Fruit fly (Drosophila melanogaster) whole organism, embryonic: Measurements from ENCODE around the gene CG32772.

Source experiments
- Abd-B ChIP-seq: fragments of 200-800 bp; sonication (Bioruptor generic); optimal IDR thresholded peaks from 2 replicates; lab custom pipeline; 2018; ENCODE audit warnings: missing biosample characterization, mild to moderate bottlenecking, missing genetic modification characterization, moderate library complexity
- Aef1 ChIP-seq: fragments of 200-800 bp; sonication (Bioruptor generic); IDR thresholded peaks from 3 replicates; pipeline ENCODE4 v1.3.6; 2022; ENCODE audit warnings: missing biosample characterization, missing genetic modification characterization
- CG10959 ChIP-seq: fragments of 200-800 bp; sonication (Bioruptor generic); IDR thresholded peaks from 2 replicates; pipeline ENCODE4 v1.3.6; 2022; ENCODE audit warnings: missing biosample characterization, missing genetic modification characterization
- CG10979 ChIP-seq: fragments of 200-800 bp; sonication (Bioruptor generic); optimal IDR thresholded peaks from 2 replicates; lab custom pipeline; 2018; ENCODE audit warnings: missing biosample characterization, mild to moderate bottlenecking, missing genetic modification characterization, moderate library complexity
- CG11695 ChIP-seq: fragments of 200-800 bp; sonication (Bioruptor generic); IDR thresholded peaks from 3 replicates; pipeline ENCODE4 v1.3.6; 2022; ENCODE audit warnings: missing biosample characterization, missing genetic modification characterization
- CG15479 ChIP-seq: fragments of 200-800 bp; sonication (Bioruptor generic); optimal IDR thresholded peaks from 3 replicates; lab custom pipeline; 2019; ENCODE audit warnings: missing biosample characterization, mild to moderate bottlenecking, missing genetic modification characterization, moderate library complexity
- CG17359 ChIP-seq: fragments of 200-800 bp; sonication (Bioruptor generic); optimal IDR thresholded peaks from 3 replicates; lab custom pipeline; 2018; ENCODE audit warnings: missing biosample characterization, mild to moderate bottlenecking, missing genetic modification characterization, moderate library complexity
- CG32532 ChIP-seq: fragments of 200-800 bp; sonication (Bioruptor generic); IDR thresholded peaks from 2 replicates; pipeline ENCODE4 v1.3.6; 2022; ENCODE audit warnings: missing biosample characterization, missing genetic modification characterization
- CG32772 ChIP-seq: fragments of 200-800 bp; sonication (Bioruptor generic); IDR thresholded peaks from 2 replicates; pipeline ENCODE4 v1.3.6; 2022; ENCODE audit warnings: missing biosample characterization, missing genetic modification characterization
- CG4360 ChIP-seq: fragments of 200-800 bp; sonication (Bioruptor generic); IDR thresholded peaks from 2 replicates; pipeline ENCODE4 v1.3.6; 2022; ENCODE audit warnings: missing biosample characterization, missing genetic modification characterization
- CG6854 ChIP-seq: fragments of 200-800 bp; sonication (Bioruptor generic); optimal IDR thresholded peaks from 3 replicates; lab custom pipeline; 2017; ENCODE audit warnings: missing biosample characterization, mild to moderate bottlenecking, missing genetic modification characterization
- CG7372 ChIP-seq: fragments of 200-800 bp; sonication (Bioruptor generic); IDR thresholded peaks from 2 replicates; pipeline ENCODE4 v1.3.6; 2022; ENCODE audit warnings: missing biosample characterization, missing genetic modification characterization
- CG8924 ChIP-seq: fragments of 200-800 bp; optimal IDR thresholded peaks from 3 replicates; lab custom pipeline; 2019; ENCODE audit warnings: missing biosample characterization, mild to moderate bottlenecking, missing genetic modification characterization, moderate library complexity
- Camta ChIP-seq: fragments of 200-800 bp; sonication (Bioruptor generic); optimal IDR thresholded peaks from 2 replicates; lab custom pipeline; 2016; ENCODE audit warnings: missing biosample characterization, missing genetic modification characterization
- D19A ChIP-seq: fragments of 200-800 bp; optimal IDR thresholded peaks from 3 replicates; lab custom pipeline; 2019; ENCODE audit warnings: missing biosample characterization, mild to moderate bottlenecking, missing genetic modification characterization, moderate library complexity
- Drgx ChIP-seq: fragments of 200-800 bp; sonication (Bioruptor generic); IDR thresholded peaks from 2 replicates; pipeline ENCODE4 v1.3.6; 2022; ENCODE audit warnings: missing biosample characterization, missing genetic modification characterization
- Fer3 ChIP-seq: fragments of 200-800 bp; sonication (Bioruptor generic); optimal IDR thresholded peaks from 2 replicates; lab custom pipeline; 2018; ENCODE audit warnings: missing biosample characterization, mild to moderate bottlenecking, missing genetic modification characterization, moderate library complexity
- Hmx ChIP-seq: fragments of 200-800 bp; sonication (Bioruptor generic); optimal IDR thresholded peaks from 2 replicates; lab custom pipeline; 2016; ENCODE audit warnings: missing biosample characterization, missing genetic modification characterization
- Med ChIP-seq: fragments of 200-800 bp; sonication (Bioruptor generic); peaks from one replicate; lab custom pipeline; 2016; ENCODE audit warnings: missing biosample characterization, missing genetic modification characterization, mild to moderate bottlenecking, inconsistent platforms, moderate library complexity
- NFAT ChIP-seq: fragments of 200-800 bp; sonication (Bioruptor generic); IDR thresholded peaks from 2 replicates; pipeline ENCODE4 v1.3.6; 2022; ENCODE audit warnings: missing biosample characterization, missing genetic modification characterization
- Taf1 ChIP-seq: fragments of 200-800 bp; sonication (Bioruptor generic); IDR thresholded peaks from 2 replicates; pipeline ENCODE4 v1.3.6; 2022; ENCODE audit warnings: missing biosample characterization, missing genetic modification characterization
- bigmax ChIP-seq: fragments of 200-800 bp; sonication (Bioruptor generic); optimal IDR thresholded peaks from 2 replicates; lab custom pipeline; 2018; ENCODE audit warnings: missing biosample characterization, mild to moderate bottlenecking, missing genetic modification characterization
- br ChIP-seq: fragments of >200 bp; optimal IDR thresholded peaks from 2 replicates; lab custom pipeline; 2017
- cato ChIP-seq: fragments of 200-800 bp; sonication (Bioruptor generic); optimal IDR thresholded peaks from 2 replicates; lab custom pipeline; 2016; ENCODE audit warnings: missing biosample characterization, missing genetic modification characterization, borderline replicate concordance
- cg ChIP-seq: fragments of 200-800 bp; sonication (Bioruptor generic); optimal IDR thresholded peaks from 3 replicates; lab custom pipeline; 2019; ENCODE audit warnings: missing biosample characterization, mild to moderate bottlenecking, missing genetic modification characterization, moderate library complexity
- eve ChIP-seq, 2 experiments: fragments of >200 bp; optimal IDR thresholded peaks; 2 replicates each; lab custom pipeline; 2017; ENCODE audit warnings: missing biosample characterization in 2 of 2, missing genetic modification characterization in 2 of 2
- gfzf ChIP-seq: fragments of 200-800 bp; sonication (Bioruptor generic); optimal IDR thresholded peaks from 2 replicates; lab custom pipeline; 2016; ENCODE audit warnings: missing biosample characterization, mild to moderate bottlenecking, missing genetic modification characterization, moderate library complexity
- grau ChIP-seq: fragments of 200-800 bp; optimal IDR thresholded peaks from 3 replicates; lab custom pipeline; 2019; ENCODE audit warnings: missing biosample characterization, mild to moderate bottlenecking, missing genetic modification characterization, moderate library complexity
- insv ChIP-seq, 2 experiments: fragments of 200-800 bp; sonication (Bioruptor generic); optimal IDR thresholded peaks; 3 replicates each; lab custom pipeline; 2016 to 2018; ENCODE audit warnings: missing biosample characterization in 2 of 2, missing genetic modification characterization in 2 of 2
- nom ChIP-seq: fragments of 200-800 bp; sonication (Bioruptor generic); optimal IDR thresholded peaks from 2 replicates; lab custom pipeline; 2017; ENCODE audit warnings: missing biosample characterization, missing genetic modification characterization, mild to moderate bottlenecking, moderate library complexity, missing genetic modification reagents
- oc ChIP-seq: fragments of 200-800 bp; sonication (Bioruptor generic); optimal IDR thresholded peaks from 2 replicates; lab custom pipeline; 2018; ENCODE audit warnings: missing biosample characterization, mild to moderate bottlenecking, missing genetic modification characterization, moderate library complexity
- p53 ChIP-seq: fragments of 200-800 bp; sonication (Bioruptor generic); optimal IDR thresholded peaks from 2 replicates; lab custom pipeline; 2016; ENCODE audit warnings: missing biosample characterization, missing genetic modification characterization
- pan ChIP-seq, 4 experiments: fragments of >200 bp in 3 of 4; fragments of 200-800 bp in 1 of 4; sonication (Bioruptor generic) in 1 of 4; optimal IDR thresholded peaks in 3 of 4; IDR thresholded peaks in 1 of 4; 2 replicates each; pipeline versions ENCODE4 v1.3.6 to Lab custom; 2017 to 2022; ENCODE audit warnings: missing biosample characterization in 2 of 4, missing genetic modification characterization in 2 of 4, mixed read lengths in 1 of 4
- salm ChIP-seq: fragments of 200-800 bp; sonication (Bioruptor generic); optimal IDR thresholded peaks from 2 replicates; lab custom pipeline; 2018; ENCODE audit warnings: missing biosample characterization, mild to moderate bottlenecking, missing genetic modification characterization
- sc ChIP-seq, 3 experiments: fragments of >200 bp in 2 of 3; fragments of 200-800 bp in 1 of 3; sonication (Bioruptor generic) in 1 of 3; optimal IDR thresholded peaks; 2 replicates in 2 of 3; 3 replicates in 1 of 3; lab custom pipeline; 2017; ENCODE audit warnings: mild to moderate bottlenecking in 1 of 3, missing biosample characterization in 1 of 3, missing genetic modification characterization in 1 of 3, missing genetic modification reagents in 1 of 3
- sd ChIP-seq: fragments of 200-800 bp; sonication (Bioruptor generic); optimal IDR thresholded peaks from 3 replicates; lab custom pipeline; 2018; ENCODE audit warnings: missing biosample characterization, mild to moderate bottlenecking, missing genetic modification characterization, moderate library complexity
- sqz ChIP-seq: fragments of 200-800 bp; sonication (Bioruptor generic); optimal IDR thresholded peaks from 3 replicates; lab custom pipeline; 2018; ENCODE audit warnings: missing biosample characterization, mild to moderate bottlenecking, missing genetic modification characterization
- tgo ChIP-seq: fragments of 200-800 bp; sonication (Bioruptor generic); IDR thresholded peaks from 3 replicates; pipeline ENCODE4 v1.3.6; 2022; ENCODE audit warnings: missing biosample characterization, missing genetic modification characterization
- unpg ChIP-seq: fragments of 200-800 bp; sonication (Bioruptor generic); optimal IDR thresholded peaks from 3 replicates; lab custom pipeline; 2018; ENCODE audit warnings: missing biosample characterization, mild to moderate bottlenecking, missing genetic modification characterization, moderate library complexity
- vnd ChIP-seq: fragments of 200-800 bp; sonication (Bioruptor generic); IDR thresholded peaks from 3 replicates; pipeline ENCODE4 v1.3.6; 2022; ENCODE audit warnings: missing biosample characterization, missing genetic modification characterization; ENCODE audit not compliant: partially characterized antibody
- zen ChIP-seq: fragments of 200-800 bp; sonication (Bioruptor generic); optimal IDR thresholded peaks from 3 replicates; lab custom pipeline; 2018; ENCODE audit warnings: missing biosample characterization, mild to moderate bottlenecking, missing genetic modification characterization, moderate library complexity

Gene CG32772

dm6 chrX:4939788-4940441 lies 31.0 kb downstream of the CG32772 start (continued):
- no peak for TF ChIP-seq pan (optimal IDR thresholded peaks at IDR 0.05; lab: Kevin White, UChicago)
- TF ChIP-seq pan (GFP tag; optimal IDR thresholded peaks at IDR 0.05 in 1 of 2, IDR thresholded peaks at IDR 0.05 in 1 of 2), result peak in 1 of 2 experiments; percentile 96
- TF ChIP-seq Hmx (GFP tag; lab: Kevin White, UChicago), result peak; percentile 71
- peak; percentile 95 for TF ChIP-seq CG10979 (tag; lab: Kevin White, UChicago)
- peak; percentile 96 for TF ChIP-seq unpg (GFP tag; lab: Kevin White, UChicago)
- TF ChIP-seq tgo (GFP tag; lab: Robert Waterston, UW), result peak; percentile 95
- peak; percentile 92 for TF ChIP-seq salm (tag; lab: Kevin White, UChicago)
- TF ChIP-seq, all 482 proteins: peak for 427

dm6 chrX:4940527-4940926 lies 31.6 kb downstream of the CG32772 start:
- TF ChIP-seq zen (peak; percentile 20), CG15479 (GFP tag; lab: Kevin White, UChicago) (peak; percentile 45), cg (GFP tag; lab: Kevin White, UChicago) (peak; percentile 52), CG4360 (GFP tag; lab: Robert Waterston, UW) (peak; percentile 98), CG7372 (GFP tag; lab: Robert Waterston, UW) (no peak), Drgx (GFP tag; lab: Robert Waterston, UW) (0 out of 2 replicates have a peak, but pooled peaks have one; percentile 10), CG32532 (GFP tag; lab: Robert Waterston, UW) (no peak), Aef1 (GFP tag; lab: Robert Waterston, UW) (peak; percentile 44; the same call in 2 of the 3 replicates), eve (GFP tag; optimal IDR thresholded peaks at IDR 0.05; lab: Kevin White, UChicago) (peak in 1 of 2 experiments; percentile 65), CG32772 (peak; percentile 55; the same call in 1 of the 2 replicates), sqz (GFP tag; lab: Kevin White, UChicago) (peak; percentile 86), Abd-B (GFP tag; lab: Kevin White, UChicago) (no peak), grau (tag; lab: Kevin White, UChicago) (peak; percentile 88), Med (GFP tag; lab: Kevin White, UChicago) (peak; percentile 53), CG8924 (peak; percentile 24)

dm6 chrX:4941512-4941911 lies 32.6 kb downstream of the CG32772 start:
- TF ChIP-seq nom (GFP tag; lab: Kevin White, UChicago), result peak; percentile 36
- TF ChIP-seq Abd-B (GFP tag; lab: Kevin White, UChicago), result no peak

- TF ChIP-seq cato (GFP tag; lab: Kevin White, UChicago) (no peak), sd (tag; lab: Kevin White, UChicago) (no peak), oc (tag; lab: Kevin White, UChicago) (no peak), bigmax (GFP tag; lab: Kevin White, UChicago) (no peak), gfzf (GFP tag; lab: Kevin White, UChicago) (no peak), D19A (tag; lab: Kevin White, UChicago) (peak; percentile 66), Camta (GFP tag; lab: Kevin White, UChicago) (no peak)
Measured at dm6 chrX:4943505-4943904, 34.6 kb downstream of the CG32772 start.

- TF ChIP-seq p53 (GFP tag; lab: Kevin White, UChicago) (peak; percentile 2), br (lab: Kevin White, UChicago) (no peak), sc (optimal IDR thresholded peaks at IDR 0.05; lab: Kevin White, UChicago) (no peak), sc (GFP tag; optimal IDR thresholded peaks at IDR 0.05; lab: Kevin White, UChicago) (no peak), Taf1 (GFP tag; lab: Robert Waterston, UW) (no peak), CG10959 (GFP tag; lab: Robert Waterston, UW) (no peak), CG11695 (peak; percentile 51; the same call in 1 of the 3 replicates), Fer3 (tag; lab: Kevin White, UChicago) (no peak), insv (GFP tag; optimal IDR thresholded peaks at IDR 0.05; lab: Kevin White, UChicago) (no peak), vnd (GFP tag; lab: Robert Waterston, UW) (peak; percentile 91), NFAT (GFP tag; lab: Robert Waterston, UW) (no peak), CG6854 (GFP tag; lab: Kevin White, UChicago) (no peak), CG17359 (tag; lab: Kevin White, UChicago) (no peak)
Measured at dm6 chrX:4955788-4956442, 47.0 kb downstream of the CG32772 start.
